Worm (Caenorhabditis elegans) whole organism, L4/young adult: ENCODE results near the gene C24A3.9.

Experiments
- W03F9.2 ChIP-seq: fragments of 150-350 bp; optimal IDR thresholded peaks from 2 replicates; lab custom pipeline; 2014; ENCODE audit warnings: missing biosample characterization, missing genetic modification characterization
- dao-5 ChIP-seq: sonication (generic microtip); optimal IDR thresholded peaks from 2 replicates; lab custom pipeline; 2016; ENCODE audit warnings: missing genotype, missing genetic modification characterization, moderate library complexity, missing compliant biosample characterization
- him-1 ChIP-seq: sonication (generic microtip); optimal IDR thresholded peaks from 2 replicates; lab custom pipeline; 2016; ENCODE audit warnings: missing genotype, missing genetic modification reagents, missing genetic modification characterization, missing compliant biosample characterization

The C24A3.9 gene

DNA sequence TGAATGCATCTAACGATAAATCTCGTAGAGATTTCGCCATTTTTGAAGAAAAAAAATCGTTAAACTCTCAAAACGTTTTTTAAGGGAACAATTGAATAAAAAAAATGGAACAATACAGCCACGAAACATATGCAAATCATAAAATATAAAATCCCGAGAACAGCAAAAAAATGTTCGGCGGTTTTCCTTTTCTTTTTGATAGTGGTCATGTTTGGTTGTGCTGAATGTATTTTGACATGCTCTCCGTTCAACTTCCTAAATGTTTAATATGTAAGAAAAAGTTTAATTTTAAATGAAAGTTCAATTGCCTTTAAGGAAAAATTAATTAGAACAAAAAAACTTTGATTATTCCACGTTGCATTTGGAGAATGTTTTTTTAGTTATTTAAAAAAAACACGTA, at the start of gene C24A3.9:
C24A3.9 (minus strand) TSS at position 101 of the 400 bp plus-strand sequence.
- no peak for TF ChIP-seq dao-5 (tag; lab: Kevin White, UChicago)
- no peak for TF ChIP-seq him-1 (tag; lab: Kevin White, UChicago)
- TF ChIP-seq W03F9.2 (tag; lab: Kevin White, UChicago), result no peak

DNA sequence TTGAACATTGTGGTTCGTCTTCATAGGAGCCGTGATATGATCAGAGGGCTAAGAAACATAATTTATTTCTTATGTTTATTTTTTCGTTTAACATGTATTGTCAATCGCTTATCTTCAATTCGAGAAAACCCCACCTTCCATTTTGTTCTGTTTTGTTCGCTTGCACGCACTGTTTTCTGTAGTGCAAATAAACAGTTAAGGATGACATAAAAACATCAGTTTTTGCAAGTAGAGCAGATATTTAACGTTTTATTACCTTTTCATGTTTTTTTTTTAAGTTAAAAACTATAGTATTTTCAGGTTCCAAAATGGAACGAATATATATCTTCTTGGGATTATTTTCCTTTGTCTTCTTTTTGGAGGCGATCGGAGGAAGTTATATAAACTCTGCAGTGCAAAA, 47.0 kb upstream of the C24A3.9 start, which contains the start of gene F47E1.2:
F47E1.2 (plus strand) TSS at position 301 of the 400 bp plus-strand sequence.
- TF ChIP-seq him-1 (tag; lab: Kevin White, UChicago) (no peak), dao-5 (tag; lab: Kevin White, UChicago) (no peak), W03F9.2 (tag; lab: Kevin White, UChicago) (no peak)

DNA sequence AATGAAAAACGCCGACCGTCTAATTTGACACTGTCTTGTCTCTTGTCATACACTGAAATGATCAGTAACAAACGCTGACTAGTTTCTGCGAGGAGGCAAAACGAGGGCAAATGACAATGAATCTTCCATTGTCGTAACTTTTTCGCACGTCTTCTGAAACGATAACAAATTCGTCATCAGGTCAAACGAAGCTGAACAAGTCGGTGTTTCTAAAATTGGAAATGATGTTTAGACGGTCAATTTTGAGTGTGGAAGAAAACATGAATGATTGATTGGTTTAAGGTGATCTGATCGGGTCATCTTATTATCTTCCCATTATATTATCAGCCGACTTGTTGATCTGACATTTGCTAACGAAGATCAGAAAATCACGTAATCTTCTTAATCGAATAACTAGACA, 43.1 kb upstream of the C24A3.9 start:
- TF ChIP-seq him-1 (tag; lab: Kevin White, UChicago), result no peak
- TF ChIP-seq dao-5 (tag; lab: Kevin White, UChicago), result no peak
- TF ChIP-seq W03F9.2 (tag; lab: Kevin White, UChicago), result no peak

DNA sequence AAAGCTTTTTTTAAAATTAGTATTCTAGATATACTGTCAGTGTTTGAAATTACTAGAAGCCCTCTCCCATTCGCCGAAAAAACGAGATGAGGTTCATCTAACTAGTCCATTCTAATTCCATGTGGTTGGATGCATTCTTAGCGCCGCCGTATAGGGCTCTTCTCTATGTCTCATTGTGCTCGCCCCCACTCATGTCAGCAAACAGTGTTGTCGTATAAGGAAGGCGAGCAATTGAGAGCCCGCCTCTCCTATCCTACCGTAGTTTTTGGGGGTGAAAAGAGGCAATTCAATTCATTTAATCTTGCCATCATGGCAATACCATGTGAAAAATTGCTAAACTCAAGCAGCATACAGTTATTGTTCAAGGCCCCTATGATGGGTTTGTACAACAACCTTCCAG, 38.3 kb upstream of the C24A3.9 start, which contains the start of gene F47E1.20:
F47E1.20 (plus strand) TSS at position 301 of the 400 bp plus-strand sequence.
- TF ChIP-seq W03F9.2 (tag; lab: Kevin White, UChicago) (no peak), him-1 (tag; lab: Kevin White, UChicago) (no peak), dao-5 (tag; lab: Kevin White, UChicago) (no peak)

DNA sequence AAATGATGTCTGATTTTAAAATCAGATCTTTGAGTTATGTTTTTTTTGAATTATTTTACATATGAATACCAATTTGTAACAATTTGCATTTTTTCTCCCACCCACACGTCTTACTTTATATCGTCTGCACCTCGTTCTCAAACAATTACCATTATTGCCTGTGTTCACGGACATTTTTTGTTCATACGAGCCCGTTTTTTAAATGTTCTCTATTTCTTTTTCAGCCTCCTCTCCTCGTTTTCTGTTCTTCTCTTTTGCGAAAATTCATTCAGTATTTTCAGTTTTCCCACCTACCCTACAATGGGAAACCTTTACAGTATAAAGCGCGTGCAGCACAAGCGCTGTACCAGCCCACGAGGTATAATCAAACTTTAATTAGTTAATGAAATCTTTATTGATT, 35.6 kb upstream of the C24A3.9 start, which contains the start of gene prdm-14:
prdm-14 (plus strand) TSS at position 301 of the 400 bp plus-strand sequence.
- TF ChIP-seq W03F9.2 (tag; lab: Kevin White, UChicago) (no peak), him-1 (tag; lab: Kevin White, UChicago) (no peak), dao-5 (tag; lab: Kevin White, UChicago) (no peak)

DNA sequence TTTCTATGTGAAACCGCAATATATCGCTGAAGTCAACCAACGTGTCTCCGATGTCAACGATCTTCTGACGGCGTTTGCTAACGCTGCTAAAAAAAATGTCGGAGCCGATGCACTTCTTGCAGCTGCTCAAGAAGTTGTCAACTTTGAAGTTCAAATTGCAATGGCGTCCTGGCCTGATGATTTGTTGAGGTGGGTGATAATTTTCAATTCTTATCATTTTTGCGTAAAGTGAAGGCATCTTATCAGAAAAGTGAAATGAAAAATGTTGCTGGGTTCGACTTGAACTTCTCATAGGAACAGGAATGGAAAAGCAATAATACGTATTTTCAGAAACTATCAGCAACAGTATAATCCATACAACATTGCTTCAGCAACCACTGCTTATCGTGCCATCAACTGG, 25.9 kb upstream of the C24A3.9 start:
- no peak for TF ChIP-seq W03F9.2 (tag; lab: Kevin White, UChicago)

DNA sequence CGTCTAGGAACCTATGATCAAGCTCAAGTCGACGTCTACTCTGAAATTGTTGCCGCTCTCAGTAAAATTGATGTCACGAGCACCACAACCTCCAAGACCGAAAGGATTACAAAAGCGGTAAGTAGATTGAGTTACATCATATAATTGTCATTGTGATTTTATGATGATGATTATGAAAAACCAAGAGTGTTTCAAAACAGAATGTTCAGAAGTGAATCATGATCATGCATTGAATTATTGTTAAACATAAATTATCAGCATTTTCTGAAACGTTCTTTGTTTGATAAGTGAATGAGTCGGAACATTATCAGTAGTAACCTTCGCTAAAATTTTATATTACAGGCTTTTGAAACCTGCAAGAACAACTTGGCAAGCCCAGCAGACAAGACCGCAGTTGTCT, 24.8 kb upstream of the C24A3.9 start:
- TF ChIP-seq him-1 (tag; lab: Kevin White, UChicago), result no peak
- TF ChIP-seq W03F9.2 (tag; lab: Kevin White, UChicago), result no peak
- TF ChIP-seq dao-5 (tag; lab: Kevin White, UChicago), result no peak

DNA sequence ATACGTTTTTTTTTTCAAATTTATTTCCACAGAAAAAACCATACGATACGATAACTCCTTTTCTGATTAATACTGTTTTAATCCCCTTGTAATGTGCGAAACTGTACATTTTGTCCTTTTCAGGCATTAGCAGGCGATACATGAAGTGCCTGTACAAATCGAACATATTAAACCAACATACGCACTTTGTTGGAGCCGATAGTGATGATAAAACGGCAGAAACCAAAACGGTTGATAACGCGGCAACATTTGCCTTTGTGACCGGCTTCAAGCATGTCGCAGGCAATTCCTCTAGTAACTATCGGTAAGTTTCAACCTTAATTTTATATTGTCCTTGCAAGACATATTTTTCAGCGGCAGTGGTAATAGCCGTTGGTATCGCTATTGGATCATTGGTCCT, 24.0 kb upstream of the C24A3.9 start, which contains the start of gene nep-22:
nep-22 (plus strand) TSS at position 245 of the 400 bp plus-strand sequence.
- TF ChIP-seq W03F9.2 (tag; lab: Kevin White, UChicago) (no peak), him-1 (tag; lab: Kevin White, UChicago) (no peak), dao-5 (tag; lab: Kevin White, UChicago) (no peak)

DNA sequence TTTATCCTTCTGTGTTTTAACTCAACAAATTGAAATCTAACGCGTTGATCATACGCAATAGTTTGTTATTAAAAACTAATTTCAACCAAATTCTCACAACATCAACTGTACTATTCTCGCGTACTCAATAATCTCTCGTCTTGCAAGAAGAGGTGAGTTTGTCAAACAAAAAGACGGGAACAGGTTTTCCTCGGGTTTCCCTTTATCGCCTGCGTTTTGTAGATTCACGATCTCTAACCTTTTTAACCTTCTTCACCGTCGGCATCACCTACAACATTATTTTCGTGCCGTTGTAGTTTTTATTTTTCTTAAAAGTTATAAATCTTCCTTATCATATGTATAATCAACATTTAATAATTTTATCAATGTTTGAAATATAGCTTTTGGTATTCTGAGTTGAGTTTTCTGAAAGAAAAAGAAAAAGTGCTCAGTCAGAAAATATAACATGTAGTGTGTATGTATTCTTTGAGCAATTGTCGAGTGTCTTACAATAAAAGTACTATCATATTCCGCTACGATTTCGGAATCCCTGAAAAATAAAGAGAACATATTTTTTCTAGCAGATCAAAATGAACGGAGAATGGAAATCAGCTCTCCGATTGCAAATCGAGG, 18.7 kb upstream of the C24A3.9 start, which contains the start of gene snf-12:
snf-12 (plus strand) TSS at position 562 of the 612 bp plus-strand sequence.
- TF ChIP-seq him-1 (tag; lab: Kevin White, UChicago), result no peak
- TF ChIP-seq W03F9.2 (tag; lab: Kevin White, UChicago), result no peak
- TF ChIP-seq dao-5 (tag; lab: Kevin White, UChicago), result no peak

DNA sequence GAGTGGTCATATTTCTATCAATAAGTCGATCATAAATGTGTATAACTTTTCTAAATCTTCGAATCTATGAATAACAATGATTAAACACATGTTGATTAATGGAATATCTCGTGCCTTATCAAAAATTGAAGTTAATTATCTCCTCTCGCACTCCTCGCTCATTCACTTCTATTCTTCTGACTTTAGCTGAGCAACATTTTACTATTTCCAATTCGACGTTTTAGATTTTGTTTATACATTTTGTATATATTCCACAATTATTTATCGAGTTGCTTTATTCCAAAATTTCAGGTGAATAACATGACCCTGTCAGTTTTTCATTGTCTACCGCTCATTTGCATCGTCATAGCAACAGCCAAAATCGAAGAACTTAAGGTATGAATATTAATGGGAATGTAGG, 17.0 kb upstream of the C24A3.9 start, which contains the start of gene T25B6.3:
T25B6.3 (plus strand) TSS at position 301 of the 400 bp plus-strand sequence.
- no peak for TF ChIP-seq W03F9.2 (tag; lab: Kevin White, UChicago)
- TF ChIP-seq dao-5 (tag; lab: Kevin White, UChicago), result no peak
- no peak for TF ChIP-seq him-1 (tag; lab: Kevin White, UChicago)

DNA sequence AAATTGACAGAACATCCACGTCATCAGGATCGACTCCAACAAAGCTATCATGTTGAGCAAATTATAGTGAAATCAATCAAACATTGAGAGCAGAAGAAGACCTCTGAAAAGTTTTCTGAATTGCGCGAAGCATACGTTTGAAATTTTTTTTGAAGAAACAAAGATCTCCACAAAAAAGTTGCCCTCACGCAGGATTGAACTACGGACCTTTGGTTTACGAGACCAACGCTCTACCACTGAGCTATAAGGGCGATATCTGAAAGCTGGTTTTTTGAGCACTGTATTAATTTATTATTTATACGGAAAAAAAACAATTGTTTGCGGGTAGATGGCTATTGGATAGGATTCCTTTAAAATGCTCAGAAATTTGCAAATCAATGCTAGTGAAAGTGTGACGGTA, 15.2 kb upstream of the C24A3.9 start:
- TF ChIP-seq him-1 (tag; lab: Kevin White, UChicago) (no peak), dao-5 (tag; lab: Kevin White, UChicago) (no peak), W03F9.2 (tag; lab: Kevin White, UChicago) (no peak)

DNA sequence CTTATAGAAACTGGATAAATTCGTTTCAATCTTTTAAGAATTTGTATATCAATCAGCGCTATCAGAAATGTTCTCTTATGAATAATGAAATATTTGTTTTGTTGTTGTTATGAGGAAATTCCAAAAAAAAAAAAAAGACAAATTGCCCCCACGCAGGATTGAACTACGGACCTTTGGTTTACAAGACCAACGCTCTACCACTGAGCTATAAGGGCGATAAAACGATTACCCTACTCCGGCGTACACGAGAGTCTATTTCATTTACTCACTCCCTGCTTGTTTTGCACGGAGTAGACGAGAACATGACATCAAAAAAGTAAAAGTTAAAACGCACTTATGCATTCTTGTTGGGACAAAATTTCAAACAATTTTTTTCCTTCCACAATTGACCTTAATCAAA, 14.0 kb upstream of the C24A3.9 start:
- TF ChIP-seq dao-5 (tag; lab: Kevin White, UChicago) (peak; percentile 80), W03F9.2 (tag; lab: Kevin White, UChicago) (no peak), him-1 (tag; lab: Kevin White, UChicago) (peak; percentile 38)

DNA sequence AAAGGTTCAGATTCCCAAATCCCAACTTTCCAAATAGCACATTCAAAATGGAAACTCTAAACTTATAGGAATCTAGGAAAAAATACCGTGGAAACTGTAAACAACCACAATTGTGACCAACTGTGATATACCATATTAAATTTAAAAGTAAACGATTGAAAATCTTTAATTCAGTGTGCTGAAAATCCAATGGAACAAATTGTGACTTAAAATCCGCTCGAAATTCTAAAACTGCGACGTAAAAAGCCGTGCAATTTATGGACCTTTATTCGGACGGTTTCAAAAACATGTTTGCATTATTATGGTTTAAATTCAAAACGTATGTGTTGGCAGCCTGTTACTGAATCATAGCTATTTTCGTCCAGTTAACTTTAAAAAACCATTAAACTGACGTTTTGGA, 13.5 kb upstream of the C24A3.9 start:
- no peak for TF ChIP-seq dao-5 (tag; lab: Kevin White, UChicago)
- no peak for TF ChIP-seq him-1 (tag; lab: Kevin White, UChicago)
- TF ChIP-seq W03F9.2 (tag; lab: Kevin White, UChicago), result no peak

DNA sequence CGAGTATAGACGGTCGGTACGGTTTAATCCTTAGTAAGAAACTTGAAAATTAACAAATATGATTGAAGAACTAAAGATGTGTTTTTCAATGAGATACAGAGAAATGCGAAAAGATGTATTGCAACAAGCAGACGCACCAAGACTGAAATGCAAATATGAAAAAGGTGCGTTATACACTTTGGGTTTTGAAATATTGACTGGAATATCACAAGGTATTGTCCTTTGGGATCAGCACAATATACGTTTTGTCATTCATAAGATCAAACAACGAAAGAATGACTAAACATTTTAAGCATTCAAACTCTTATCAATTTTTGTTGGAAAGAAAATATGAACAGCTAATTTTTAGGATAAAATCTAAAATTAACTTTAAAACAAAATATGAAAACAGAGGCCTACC, 12.5 kb upstream of the C24A3.9 start, which contains the start of gene T25B6.6:
T25B6.6 (minus strand) TSS at position 101 of the 400 bp plus-strand sequence.
- no peak for TF ChIP-seq dao-5 (tag; lab: Kevin White, UChicago)
- no peak for TF ChIP-seq him-1 (tag; lab: Kevin White, UChicago)
- TF ChIP-seq W03F9.2 (tag; lab: Kevin White, UChicago), result no peak
